Worm (Caenorhabditis elegans) whole organism, midembryonic: Measurements from ENCODE around the gene degl-2.

Source experiments
- T22C8.4 ChIP-seq: fragments of 200-800 bp; sonication (Bioruptor generic); IDR thresholded peaks from 2 replicates; pipeline ENCODE4 v1.3.6; 2022; ENCODE audit warnings: missing genetic modification characterization, missing compliant biosample characterization
- cog-1 ChIP-seq: sonication (generic microtip); optimal IDR thresholded peaks from 2 replicates; lab custom pipeline; 2016; ENCODE audit warnings: missing genetic modification characterization, missing compliant biosample characterization
- flt-1 ChIP-seq: fragments of 200-800 bp; sonication (Bioruptor generic); IDR thresholded peaks from 2 replicates; pipeline ENCODE4 v1.3.6; 2022; ENCODE audit warnings: missing genetic modification characterization, missing compliant biosample characterization
- klf-2 ChIP-seq: fragments of 200-800 bp; sonication (Bioruptor generic); conservative IDR thresholded peaks from 2 replicates; pipeline ENCODE4 v1.3.6; 2022; ENCODE audit warnings: missing genetic modification reagents, missing genetic modification characterization, missing compliant biosample characterization
- med-1 ChIP-seq: sonication (generic microtip); optimal IDR thresholded peaks from 2 replicates; lab custom pipeline; 2017; ENCODE audit warnings: missing genetic modification characterization, mild to moderate bottlenecking, missing compliant biosample characterization, antibody characterized with exemption, missing genetic modification reagents; ENCODE audit not compliant: insufficient read depth
- ref-1 ChIP-seq: fragments of 200-800 bp; sonication (Bioruptor generic); conservative IDR thresholded peaks from 2 replicates; pipeline ENCODE4 v1.3.6; 2022; ENCODE audit warnings: missing genetic modification reagents, missing genetic modification characterization, missing compliant biosample characterization
- tab-1 ChIP-seq: fragments of 200-800 bp; sonication (Bioruptor generic); IDR thresholded peaks from 2 replicates; pipeline ENCODE4 v1.3.6; 2022; ENCODE audit warnings: missing genetic modification characterization, missing compliant biosample characterization
- ztf-23 ChIP-seq: fragments of 200-800 bp; sonication (Bioruptor generic); IDR thresholded peaks from 2 replicates; pipeline ENCODE4 v1.3.6; 2022; ENCODE audit warnings: missing genetic modification reagents, missing genetic modification characterization, missing compliant biosample characterization
- ztf-29 ChIP-seq: fragments of 200-800 bp; sonication (Bioruptor generic); IDR thresholded peaks from 2 replicates; pipeline ENCODE4 v1.3.6; 2022; ENCODE audit warnings: missing genetic modification reagents, missing genetic modification characterization, missing compliant biosample characterization

ce11 chrIV:9631579-9631978, 11.7 kb upstream of the degl-2 start:
- TF ChIP-seq cog-1 (tag; lab: Kevin White, UChicago): no peak
- no peak for TF ChIP-seq ztf-29
- no peak for TF ChIP-seq flt-1 (GFP tag; lab: Robert Waterston, UW)
- TF ChIP-seq med-1 (GFP tag; lab: Kevin White, UChicago): no peak
- no peak for TF ChIP-seq ztf-23 (GFP tag; lab: Robert Waterston, UW)
- no peak for TF ChIP-seq tab-1 (GFP tag; lab: Robert Waterston, UW)
- TF ChIP-seq ref-1 (GFP tag; lab: Robert Waterston, UW): no peak
- no peak for TF ChIP-seq T22C8.4 (GFP tag; lab: Robert Waterston, UW)
- TF ChIP-seq klf-2 (GFP tag; lab: Robert Waterston, UW): no peak
